Worm (Caenorhabditis elegans) whole organism, L1 larva: ENCODE measurements around the gene F52E10.2.

Source experiments
- ama-1 ChIP-seq: fragments of 150-350 bp; optimal IDR thresholded peaks from 2 replicates; lab custom pipeline; 2014
- blmp-1 ChIP-seq: fragments of 150-350 bp; optimal IDR thresholded peaks from 2 replicates; lab custom pipeline; 2014; ENCODE audit warnings: missing biosample characterization, missing genetic modification characterization
- lin-13 ChIP-seq: fragments of 150-350 bp; optimal IDR thresholded peaks from 2 replicates; lab custom pipeline; 2014; ENCODE audit warnings: missing biosample characterization, missing genetic modification reagents, missing genetic modification characterization
- lin-39 ChIP-seq: fragments of 150-350 bp; optimal IDR thresholded peaks from 2 replicates; lab custom pipeline; 2014; ENCODE audit warnings: missing biosample characterization, missing genetic modification reagents, missing genetic modification characterization
- lir-3 ChIP-seq: sonication (generic microtip); optimal IDR thresholded peaks from 2 replicates; lab custom pipeline; 2016; ENCODE audit warnings: mild to moderate bottlenecking, missing genetic modification characterization, moderate library complexity, missing compliant biosample characterization; ENCODE audit not compliant: poor library complexity
- lsy-2 ChIP-seq, 2 experiments: fragments of 150-350 bp; optimal IDR thresholded peaks; 2 replicates each; lab custom pipeline; 2014; ENCODE audit warnings: missing biosample characterization in 2 of 2, missing genetic modification characterization in 2 of 2
- nhr-77 ChIP-seq: fragments of 150-350 bp; optimal IDR thresholded peaks from 2 replicates; lab custom pipeline; 2014; ENCODE audit warnings: missing biosample characterization, missing genetic modification characterization
- nhr-84 ChIP-seq: sonication (generic microtip); optimal IDR thresholded peaks from 2 replicates; lab custom pipeline; 2017; ENCODE audit warnings: missing biosample characterization, missing genetic modification characterization
- pqm-1 ChIP-seq: sonication (generic microtip); optimal IDR thresholded peaks from 3 replicates; lab custom pipeline; 2017; ENCODE audit warnings: missing biosample characterization, missing genetic modification characterization
- sptf-1 ChIP-seq: fragments of 150-350 bp; optimal IDR thresholded peaks from 2 replicates; lab custom pipeline; 2014; ENCODE audit warnings: missing biosample characterization, missing genetic modification characterization
- unc-130 ChIP-seq: fragments of 150-350 bp; optimal IDR thresholded peaks from 2 replicates; lab custom pipeline; 2017; ENCODE audit warnings: missing biosample characterization, missing genetic modification characterization, inconsistent platforms
- unc-86 ChIP-seq: sonication (generic microtip); optimal IDR thresholded peaks from 2 replicates; lab custom pipeline; 2016; ENCODE audit warnings: missing genetic modification characterization, missing compliant biosample characterization
- ztf-11 ChIP-seq, 2 experiments: sonication (generic microtip); optimal IDR thresholded peaks; 2 replicates each; lab custom pipeline; 2016 to 2017; ENCODE audit warnings: missing genetic modification characterization in 2 of 2, missing biosample characterization in 1 of 2, missing compliant biosample characterization in 1 of 2

ce11 chrX:16331425-16331824, 48.4 kb upstream of the F52E10.2 start:
- TF ChIP-seq unc-86 (no peak), lin-13 (GFP tag; lab: Kevin White, UChicago) (no peak), blmp-1 (tag; lab: Kevin White, UChicago) (no peak), pqm-1 (no peak), lin-39 (tag; lab: Kevin White, UChicago) (no peak), lir-3 (tag; lab: Kevin White, UChicago) (no peak), nhr-84 (tag; lab: Kevin White, UChicago) (no peak), ztf-11 (tag; optimal IDR thresholded peaks at IDR 0.05; lab: Kevin White, UChicago) (no peak), sptf-1 (no peak), nhr-77 (tag; lab: Kevin White, UChicago) (no peak), lsy-2 (tag; optimal IDR thresholded peaks at IDR 0.05; lab: Kevin White, UChicago) (no peak), ama-1 (lab: Kevin White, UChicago) (no peak), unc-130 (tag; lab: Kevin White, UChicago) (no peak)
